Worm (Caenorhabditis elegans) whole organism, young adult: ENCODE measurements around the gene str-10.

ENCODE experiments used
- B0035.1 ChIP-seq: sonication (generic microtip); optimal IDR thresholded peaks from 2 replicates; lab custom pipeline; 2016; ENCODE audit warnings: missing genetic modification characterization, mild to moderate bottlenecking, missing compliant biosample characterization, missing genotype, missing genetic modification reagents
- C06A6.2 ChIP-seq: fragments of 200-800 bp; sonication (Bioruptor generic); conservative IDR thresholded peaks from 2 replicates; pipeline ENCODE4 v1.3.6; 2022; ENCODE audit warnings: missing genetic modification characterization, missing compliant biosample characterization
- C17E4.6 ChIP-seq: fragments of 200-800 bp; sonication (Bioruptor generic); IDR thresholded peaks from 2 replicates; pipeline ENCODE4 v1.3.6; 2022; ENCODE audit warnings: missing genetic modification reagents, missing genetic modification characterization, missing compliant biosample characterization
- F22D6.2 ChIP-seq: sonication (generic microtip); optimal IDR thresholded peaks from 2 replicates; lab custom pipeline; 2016; ENCODE audit warnings: mild to moderate bottlenecking, missing genetic modification characterization, missing compliant biosample characterization
- F33H1.4 ChIP-seq: fragments of 200-800 bp; sonication (Bioruptor generic); IDR thresholded peaks from 2 replicates; pipeline ENCODE4 v1.3.6; 2022; ENCODE audit warnings: missing genetic modification reagents, missing genetic modification characterization, missing compliant biosample characterization
- F57A8.1 ChIP-seq: fragments of 200-800 bp; sonication (Bioruptor generic); optimal IDR thresholded peaks from 2 replicates; lab custom pipeline; 2018; ENCODE audit warnings: mild to moderate bottlenecking, missing genetic modification characterization, moderate library complexity, missing compliant biosample characterization
- T07F8.4 ChIP-seq: sonication (generic microtip); optimal IDR thresholded peaks from 2 replicates; lab custom pipeline; 2016; ENCODE audit warnings: mild to moderate bottlenecking, missing genetic modification characterization, moderate library complexity, missing compliant biosample characterization
- Y53G8AR.9 ChIP-seq: fragments of 200-800 bp; sonication (Bioruptor generic); conservative IDR thresholded peaks from 2 replicates; pipeline ENCODE4 v1.3.6; 2022; ENCODE audit warnings: missing genetic modification reagents, missing genetic modification characterization, missing compliant biosample characterization
- akir-1 ChIP-seq: fragments of 200-800 bp; sonication (Bioruptor generic); optimal IDR thresholded peaks from 2 replicates; lab custom pipeline; 2018; ENCODE audit warnings: mild to moderate bottlenecking, missing genetic modification characterization, moderate library complexity, missing compliant biosample characterization
- ama-1 ChIP-seq, 3 experiments: fragments of 150-350 bp in 1 of 3; sonication (generic microtip) in 2 of 3; optimal IDR thresholded peaks; 2 replicates each; lab custom pipeline; 2014 to 2018; ENCODE audit warnings: missing biosample characterization in 2 of 3, missing genetic modification characterization in 2 of 3, missing genetic modification reagents in 2 of 3
- bed-2 ChIP-seq: fragments of 200-800 bp; sonication (Bioruptor generic); IDR thresholded peaks from 2 replicates; pipeline ENCODE4 v1.3.6; 2022; ENCODE audit warnings: missing genetic modification reagents, missing genetic modification characterization, missing compliant biosample characterization
- ceh-27 ChIP-seq: fragments of 200-800 bp; sonication (Bioruptor generic); optimal IDR thresholded peaks from 2 replicates; lab custom pipeline; 2018; ENCODE audit warnings: mild to moderate bottlenecking, missing genetic modification characterization, moderate library complexity, missing compliant biosample characterization
- ceh-79 ChIP-seq: sonication (generic microtip); optimal IDR thresholded peaks from 2 replicates; lab custom pipeline; 2017; ENCODE audit warnings: mild to moderate bottlenecking, missing genetic modification characterization, missing compliant biosample characterization
- dpl-1 ChIP-seq: fragments of 150-350 bp; optimal IDR thresholded peaks from 2 replicates; lab custom pipeline; 2014; ENCODE audit warnings: missing biosample characterization, missing genetic modification reagents, missing genetic modification characterization
- efl-1 ChIP-seq: fragments of 150-350 bp; optimal IDR thresholded peaks from 2 replicates; lab custom pipeline; 2014; ENCODE audit warnings: missing biosample characterization, missing genetic modification reagents, missing genetic modification characterization
- egl-44 ChIP-seq: fragments of 200-800 bp; sonication (Bioruptor generic); IDR thresholded peaks from 2 replicates; pipeline ENCODE4 v1.3.6; 2022; ENCODE audit warnings: missing genetic modification reagents, missing genetic modification characterization, missing compliant biosample characterization
- ets-4 ChIP-seq: fragments of 200-800 bp; sonication (Bioruptor generic); optimal IDR thresholded peaks from 2 replicates; lab custom pipeline; 2018; ENCODE audit warnings: mild to moderate bottlenecking, missing genetic modification characterization, missing compliant biosample characterization
- fkh-3 ChIP-seq: sonication (generic microtip); optimal IDR thresholded peaks from 2 replicates; lab custom pipeline; 2016; ENCODE audit warnings: mild to moderate bottlenecking, missing genetic modification characterization, missing compliant biosample characterization
- gei-17 ChIP-seq: fragments of 200-800 bp; sonication (Bioruptor generic); optimal IDR thresholded peaks from 2 replicates; lab custom pipeline; 2018; ENCODE audit warnings: mild to moderate bottlenecking, missing genetic modification characterization, missing compliant biosample characterization
- hmg-1.2 ChIP-seq: fragments of 200-800 bp; sonication (Bioruptor generic); IDR thresholded peaks from 2 replicates; pipeline ENCODE4 v1.3.6; 2022; ENCODE audit warnings: missing genetic modification reagents, missing genetic modification characterization, missing compliant biosample characterization
- hrde-1 ChIP-seq: sonication (generic microtip); optimal IDR thresholded peaks from 2 replicates; lab custom pipeline; 2016; ENCODE audit warnings: missing genetic modification characterization, mild to moderate bottlenecking, missing compliant biosample characterization, moderate library complexity, missing genotype, missing genetic modification reagents, borderline replicate concordance
- lin-40 ChIP-seq: sonication (generic microtip); optimal IDR thresholded peaks from 2 replicates; lab custom pipeline; 2016; ENCODE audit warnings: missing genetic modification characterization, mild to moderate bottlenecking, missing compliant biosample characterization, missing genotype, missing genetic modification reagents
- lsy-27 ChIP-seq: sonication (generic microtip); optimal IDR thresholded peaks from 2 replicates; lab custom pipeline; 2017; ENCODE audit warnings: missing genetic modification characterization, mild to moderate bottlenecking, missing compliant biosample characterization, antibody characterized with exemption, missing genotype, borderline replicate concordance; ENCODE audit not compliant: insufficient read depth
- madf-10 ChIP-seq: sonication (generic microtip); optimal IDR thresholded peaks from 2 replicates; lab custom pipeline; 2016; ENCODE audit warnings: mild to moderate bottlenecking, missing genetic modification characterization, missing compliant biosample characterization
- mcd-1 ChIP-seq: fragments of 200-800 bp; sonication (Bioruptor generic); IDR thresholded peaks from 2 replicates; pipeline ENCODE4 v1.3.6; 2022; ENCODE audit warnings: missing genetic modification reagents, missing genetic modification characterization, missing compliant biosample characterization
- mxl-1 ChIP-seq: sonication (generic microtip); optimal IDR thresholded peaks from 2 replicates; lab custom pipeline; 2016; ENCODE audit warnings: missing genetic modification characterization, missing compliant biosample characterization
- nfya-1 ChIP-seq: sonication (generic microtip); optimal IDR thresholded peaks from 2 replicates; lab custom pipeline; 2017; ENCODE audit warnings: antibody characterized with exemption, missing compliant biosample characterization, missing genetic modification characterization, borderline replicate concordance; ENCODE audit not compliant: insufficient read depth
- pha-4 ChIP-seq: fragments of 150-350 bp; sonication (generic microtip); optimal IDR thresholded peaks from 2 replicates; lab custom pipeline; 2014; ENCODE audit warnings: missing biosample characterization, missing genetic modification reagents, missing genetic modification characterization
- rcor-1 ChIP-seq: fragments of 200-800 bp; sonication (Bioruptor generic); IDR thresholded peaks from 2 replicates; pipeline ENCODE4 v1.3.6; 2022; ENCODE audit warnings: missing genetic modification reagents, missing genetic modification characterization, missing compliant biosample characterization
- rec-8 ChIP-seq, 2 experiments: sonication (generic microtip); optimal IDR thresholded peaks; 2 replicates each; lab custom pipeline; 2016; ENCODE audit warnings: mild to moderate bottlenecking in 2 of 2, missing genetic modification characterization in 2 of 2, missing genetic modification reagents in 2 of 2, missing genotype in 2 of 2, missing biosample characterization in 1 of 2, missing compliant biosample characterization in 1 of 2, moderate library complexity in 1 of 2
- sdz-38 ChIP-seq: sonication (generic microtip); optimal IDR thresholded peaks from 2 replicates; lab custom pipeline; 2016; ENCODE audit warnings: missing genotype, missing genetic modification characterization, missing compliant biosample characterization
- snpc-3.4 ChIP-seq: sonication (generic microtip); optimal IDR thresholded peaks from 2 replicates; lab custom pipeline; 2017; ENCODE audit warnings: missing genetic modification characterization, mild to moderate bottlenecking, missing compliant biosample characterization, antibody characterized with exemption, moderate library complexity, missing genotype, missing genetic modification reagents
- somi-1 ChIP-seq: fragments of 200-800 bp; sonication (Bioruptor generic); optimal IDR thresholded peaks from 2 replicates; lab custom pipeline; 2018; ENCODE audit warnings: mild to moderate bottlenecking, missing genetic modification characterization, missing compliant biosample characterization
- tlf-1 ChIP-seq: fragments of 200-800 bp; sonication (Bioruptor generic); optimal IDR thresholded peaks from 2 replicates; lab custom pipeline; 2018; ENCODE audit warnings: mild to moderate bottlenecking, missing genetic modification characterization, missing compliant biosample characterization
- unc-62 ChIP-seq: fragments of 150-350 bp; optimal IDR thresholded peaks from 2 replicates; lab custom pipeline; 2014; ENCODE audit warnings: missing biosample characterization, missing genetic modification reagents, missing genetic modification characterization
- xnd-1 ChIP-seq: sonication (generic microtip); optimal IDR thresholded peaks from 2 replicates; lab custom pipeline; 2016; ENCODE audit warnings: missing genotype, missing genetic modification reagents, missing genetic modification characterization, missing compliant biosample characterization
- ztf-18 ChIP-seq: sonication (generic microtip); optimal IDR thresholded peaks from 2 replicates; lab custom pipeline; 2016; ENCODE audit warnings: missing genotype, mild to moderate bottlenecking, missing genetic modification characterization, missing compliant biosample characterization
- ztf-22 ChIP-seq: fragments of 200-800 bp; sonication (Bioruptor generic); optimal IDR thresholded peaks from 2 replicates; lab custom pipeline; 2018; ENCODE audit warnings: mild to moderate bottlenecking, missing genetic modification characterization, moderate library complexity, missing compliant biosample characterization
- ztf-25 ChIP-seq: fragments of 200-800 bp; sonication (Bioruptor generic); IDR thresholded peaks from 2 replicates; pipeline ENCODE4 v1.3.6; 2022; ENCODE audit warnings: missing genetic modification reagents, missing genetic modification characterization, missing compliant biosample characterization
- ztf-28 ChIP-seq: fragments of 200-800 bp; sonication (Bioruptor generic); IDR thresholded peaks from 2 replicates; pipeline ENCODE4 v1.3.6; 2022; ENCODE audit warnings: missing genetic modification reagents, missing genetic modification characterization, missing compliant biosample characterization

str-10 gene

ce11 chrX:13104966-13105365, 22.5 kb downstream of the str-10 start, which contains the start of gene F17H10.1 (continued):
- TF ChIP-seq C17E4.6 (no peak), hrde-1 (tag; lab: Kevin White, UChicago) (no peak), snpc-3.4 (tag; lab: Kevin White, UChicago) (no peak), mxl-1 (tag; lab: Kevin White, UChicago) (no peak), bed-2 (GFP tag; lab: Robert Waterston, UW) (no peak), B0035.1 (peak; percentile 64), ets-4 (peak; percentile 95), unc-62 (GFP tag; lab: Kevin White, UChicago) (no peak), lin-40 (tag; lab: Kevin White, UChicago) (peak; percentile 82), fkh-3 (tag; lab: Kevin White, UChicago) (no peak), nfya-1 (tag; lab: Kevin White, UChicago) (no peak), egl-44 (GFP tag; lab: Robert Waterston, UW) (no peak), mcd-1 (GFP tag; lab: Robert Waterston, UW) (peak; percentile 61), pha-4 (no peak), ceh-27 (GFP tag; lab: Kevin White, UChicago) (peak; percentile 68), sdz-38 (tag; lab: Kevin White, UChicago) (no peak), rcor-1 (peak; percentile 51), xnd-1 (tag; lab: Kevin White, UChicago) (no peak), ztf-28 (GFP tag; lab: Robert Waterston, UW) (no peak), hmg-1.2 (peak; percentile 47), ama-1 (optimal IDR thresholded peaks at IDR 0.05; lab: Kevin White, UChicago) (peak; percentile 36), ama-1 (GFP tag; optimal IDR thresholded peaks at IDR 0.05; lab: Kevin White, UChicago) (no peak), somi-1 (peak; percentile 94), tlf-1 (GFP tag; lab: Kevin White, UChicago) (peak; percentile 84), efl-1 (GFP tag; lab: Kevin White, UChicago) (no peak), gei-17 (GFP tag; lab: Kevin White, UChicago) (peak; percentile 71), ztf-18 (peak; percentile 40), lsy-27 (tag; lab: Kevin White, UChicago) (no peak), dpl-1 (GFP tag; lab: Kevin White, UChicago) (no peak), rec-8 (tag; optimal IDR thresholded peaks at IDR 0.05; lab: Kevin White, UChicago) (no peak), madf-10 (tag; lab: Kevin White, UChicago) (peak; percentile 68), F22D6.2 (tag; lab: Kevin White, UChicago) (peak; percentile 80), ceh-79 (tag; lab: Kevin White, UChicago) (no peak), F57A8.1 (no peak), ztf-22 (peak; percentile 68), akir-1 (GFP tag; lab: Kevin White, UChicago) (no peak), C06A6.2 (GFP tag; lab: Robert Waterston, UW) (peak; percentile 68), T07F8.4 (tag; lab: Kevin White, UChicago) (no peak), Y53G8AR.9 (GFP tag; lab: Robert Waterston, UW) (no peak; the same call in 1 of the 2 replicates), F33H1.4 (GFP tag; lab: Robert Waterston, UW) (no peak), ztf-25 (GFP tag; lab: Robert Waterston, UW) (no peak)
